Worm (Caenorhabditis elegans): ENCODE results near the gene kle-2.

kle-2 gene

DNA sequence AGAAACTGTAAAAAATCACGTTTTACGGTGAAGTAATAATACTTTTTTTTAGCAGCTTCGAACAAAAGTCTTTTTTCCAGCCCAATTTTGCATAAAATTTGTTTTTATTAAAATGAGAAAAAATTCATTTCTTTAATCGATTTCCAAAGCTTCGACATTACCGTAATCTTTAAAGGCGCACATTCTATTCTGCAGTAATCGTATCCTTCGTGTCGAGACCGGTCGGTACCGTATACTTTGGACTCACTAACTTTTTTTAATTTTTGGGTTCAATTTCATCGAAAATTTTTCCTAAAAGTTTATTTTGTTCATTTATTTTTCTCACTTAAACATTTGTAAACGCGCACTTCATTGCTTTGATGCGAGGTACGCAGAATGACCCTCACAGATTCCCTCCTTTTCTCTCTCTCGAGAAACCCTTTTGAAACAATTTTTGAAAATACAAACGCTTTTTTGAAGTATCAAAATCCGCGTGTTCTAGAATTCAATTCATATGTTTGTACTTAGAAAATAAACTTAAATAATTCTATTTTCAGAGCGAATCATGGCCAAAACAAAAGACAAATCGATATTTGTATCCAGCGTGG is 45.2 kb downstream of the kle-2 start, which contains the start of gene hrpk-2:
hrpk-2 (plus strand) TSS at position 537 of the 587 bp plus-strand sequence.
- TF ChIP-seq ceh-83 (GFP tag; optimal IDR thresholded peaks at IDR 0.05): no peak
- no peak for TF ChIP-seq drap-1 (GFP tag; optimal IDR thresholded peaks at IDR 0.05)
- no peak for TF ChIP-seq mls-2 (tag; optimal IDR thresholded peaks at IDR 0.05)
- TF ChIP-seq sem-2 (GFP tag; optimal IDR thresholded peaks at IDR 0.05): no peak
- no peak for TF ChIP-seq tbx-8 (GFP tag; optimal IDR thresholded peaks at IDR 0.05)
- TF ChIP-seq unc-62 (GFP tag; optimal IDR thresholded peaks at IDR 0.05): no peak
- no peak for TF ChIP-seq mep-1 (tag; optimal IDR thresholded peaks at IDR 0.05)

Measured in whole organism, mixed stage, embryonic.